Fruit fly (Drosophila melanogaster): ENCODE measurements around the gene bowl.

dm6 chr2L:3779143-3779788, 7.8 kb downstream of the bowl start:
- TF ChIP-seq CG18764 (GFP tag; optimal IDR thresholded peaks at IDR 0.05): no peak
- no peak for TF ChIP-seq HLH4C (GFP tag; IDR thresholded peaks at IDR 0.05; ENCODE audit: partially characterized antibody)
- TF ChIP-seq hbn (GFP tag; IDR thresholded peaks at IDR 0.05; ENCODE audit: partially characterized antibody): no peak
- TF ChIP-seq slp2 (GFP tag; optimal IDR thresholded peaks at IDR 0.05): no peak
- peak; percentile 33 for TF ChIP-seq Sox100B (GFP tag; optimal IDR thresholded peaks at IDR 0.05)
- no peak for TF ChIP-seq NFAT (GFP tag; IDR thresholded peaks at IDR 0.05)
- no peak for TF ChIP-seq Dfd (GFP tag; optimal IDR thresholded peaks at IDR 0.05)
- no peak for TF ChIP-seq CG43689 (GFP tag; IDR thresholded peaks at IDR 0.05)

All from whole organism, embryonic.